Worm (Caenorhabditis elegans) whole organism, L1 larva: ENCODE results near the gene fbxb-108.

ENCODE experiments used
- egl-27 ChIP-seq, 2 experiments: fragments of 150-350 bp in 1 of 2; sonication (generic microtip); optimal IDR thresholded peaks; 3 replicates each; lab custom pipeline; 2017 to 2018; ENCODE audit warnings: missing biosample characterization in 2 of 2, missing genetic modification characterization in 2 of 2, missing genetic modification reagents in 2 of 2
- nhr-28 ChIP-seq: fragments of 150-350 bp; optimal IDR thresholded peaks from 2 replicates; lab custom pipeline; 2014; ENCODE audit warnings: missing biosample characterization, missing genetic modification characterization
- pax-3 ChIP-seq: fragments of 200-800 bp; sonication (Bioruptor generic); optimal IDR thresholded peaks from 2 replicates; lab custom pipeline; 2018; ENCODE audit warnings: mild to moderate bottlenecking, missing genetic modification characterization, moderate library complexity, missing compliant biosample characterization

ce11 chrII:2783380-2783779 lies 18.6 kb downstream of the fbxb-108 start:
- no peak for TF ChIP-seq pax-3
- TF ChIP-seq egl-27 (tag; optimal IDR thresholded peaks at IDR 0.05; lab: Kevin White, UChicago), result no peak
- TF ChIP-seq nhr-28, result no peak
